Fruit fly (Drosophila melanogaster) whole organism, embryonic: ENCODE results near the gene Snx21.

ENCODE experiments used
- Bteb2 ChIP-seq: fragments of 200-800 bp; sonication (Bioruptor generic); optimal IDR thresholded peaks from 2 replicates; lab custom pipeline; 2016; ENCODE audit warnings: missing biosample characterization, missing genetic modification characterization
- CG12769 ChIP-seq: fragments of 200-800 bp; sonication (Bioruptor generic); optimal IDR thresholded peaks from 2 replicates; lab custom pipeline; 2019; ENCODE audit warnings: missing biosample characterization, mild to moderate bottlenecking, missing genetic modification characterization, moderate library complexity
- CG13424 ChIP-seq: fragments of 200-800 bp; sonication (Bioruptor generic); optimal IDR thresholded peaks from 2 replicates; lab custom pipeline; 2019; ENCODE audit warnings: missing biosample characterization, mild to moderate bottlenecking, missing genetic modification characterization, moderate library complexity
- CG17802 ChIP-seq: fragments of 200-800 bp; sonication (Bioruptor generic); optimal IDR thresholded peaks from 2 replicates; lab custom pipeline; 2018; ENCODE audit warnings: missing biosample characterization, mild to moderate bottlenecking, missing genetic modification characterization, moderate library complexity
- CG2202 ChIP-seq: fragments of 200-800 bp; sonication (Bioruptor generic); optimal IDR thresholded peaks from 2 replicates; lab custom pipeline; 2018; ENCODE audit warnings: missing biosample characterization, mild to moderate bottlenecking, missing genetic modification characterization
- CG2875 ChIP-seq: fragments of 200-800 bp; sonication (Bioruptor generic); optimal IDR thresholded peaks from 2 replicates; lab custom pipeline; 2017; ENCODE audit warnings: missing biosample characterization, mild to moderate bottlenecking, missing genetic modification characterization, missing genetic modification reagents
- CG30403 ChIP-seq: fragments of 200-800 bp; sonication (Bioruptor generic); optimal IDR thresholded peaks from 3 replicates; lab custom pipeline; 2016; ENCODE audit warnings: missing biosample characterization, missing genetic modification characterization
- CG32772 ChIP-seq: fragments of 200-800 bp; sonication (Bioruptor generic); IDR thresholded peaks from 2 replicates; pipeline ENCODE4 v1.3.6; 2022; ENCODE audit warnings: missing biosample characterization, missing genetic modification characterization
- CG4404 ChIP-seq: fragments of 200-800 bp; sonication (Bioruptor generic); IDR thresholded peaks from 2 replicates; pipeline ENCODE4 v1.3.6; 2022; ENCODE audit warnings: missing biosample characterization, missing genetic modification characterization
- CG4617 ChIP-seq: fragments of 200-800 bp; sonication (Bioruptor generic); optimal IDR thresholded peaks from 3 replicates; lab custom pipeline; 2016; ENCODE audit warnings: missing biosample characterization, missing genetic modification characterization, borderline replicate concordance
- CG4820 ChIP-seq: fragments of 200-800 bp; sonication (Bioruptor generic); optimal IDR thresholded peaks from 3 replicates; lab custom pipeline; 2016; ENCODE audit warnings: missing biosample characterization, missing genetic modification characterization
- CG6272 ChIP-seq: fragments of 200-800 bp; sonication (Bioruptor generic); IDR thresholded peaks from 2 replicates; pipeline ENCODE4 v1.3.6; 2022; ENCODE audit warnings: missing biosample characterization, missing genetic modification characterization
- CG7556 ChIP-seq: fragments of 200-800 bp; sonication (Bioruptor generic); optimal IDR thresholded peaks from 2 replicates; lab custom pipeline; 2017; ENCODE audit warnings: missing biosample characterization, mild to moderate bottlenecking, missing genetic modification characterization
- CG8359 ChIP-seq: fragments of 200-800 bp; sonication (Bioruptor generic); optimal IDR thresholded peaks from 2 replicates; lab custom pipeline; 2017; ENCODE audit warnings: missing biosample characterization, mild to moderate bottlenecking, missing genetic modification characterization, borderline replicate concordance
- CG8924 ChIP-seq: fragments of 200-800 bp; optimal IDR thresholded peaks from 3 replicates; lab custom pipeline; 2019; ENCODE audit warnings: missing biosample characterization, mild to moderate bottlenecking, missing genetic modification characterization, moderate library complexity
- CkIIα-i1 ChIP-seq: fragments of 200-800 bp; sonication (Bioruptor generic); IDR thresholded peaks from 2 replicates; pipeline ENCODE4 v1.3.6; 2022; ENCODE audit warnings: missing biosample characterization, missing genetic modification characterization
- Dll ChIP-seq: fragments of 200-800 bp; sonication (Bioruptor generic); IDR thresholded peaks from 4 replicates; pipeline ENCODE4 v1.3.6; 2022; ENCODE audit warnings: missing biosample characterization, missing genetic modification characterization; ENCODE audit not compliant: partially characterized antibody
- E2f1 ChIP-seq: fragments of 200-800 bp; sonication (Bioruptor generic); IDR thresholded peaks from 2 replicates; pipeline ENCODE4 v1.3.6; 2022; ENCODE audit warnings: missing biosample characterization, missing genetic modification characterization
- E2f2 ChIP-seq: fragments of 200-800 bp; sonication (Bioruptor generic); IDR thresholded peaks from 2 replicates; pipeline ENCODE4 v1.3.6; 2022; ENCODE audit warnings: missing biosample characterization, missing genetic modification characterization
- ERR ChIP-seq: fragments of 200-800 bp; sonication (Bioruptor generic); optimal IDR thresholded peaks from 2 replicates; lab custom pipeline; 2016; ENCODE audit warnings: missing biosample characterization, missing genetic modification characterization
- H2.0 ChIP-seq: fragments of 200-800 bp; sonication (Bioruptor generic); IDR thresholded peaks from 2 replicates; pipeline ENCODE4 v1.3.6; 2022; ENCODE audit warnings: missing biosample characterization, missing genetic modification characterization
- HLH4C ChIP-seq: fragments of 200-800 bp; sonication (Bioruptor generic); IDR thresholded peaks from 3 replicates; pipeline ENCODE4 v1.3.6; 2022; ENCODE audit warnings: missing biosample characterization, missing genetic modification characterization; ENCODE audit not compliant: partially characterized antibody
- HmgZ ChIP-seq: fragments of 200-800 bp; sonication (Bioruptor generic); optimal IDR thresholded peaks from 2 replicates; lab custom pipeline; 2018; ENCODE audit warnings: missing biosample characterization, mild to moderate bottlenecking, missing genetic modification characterization
- Nf-YB ChIP-seq: fragments of 200-800 bp; sonication (Bioruptor generic); optimal IDR thresholded peaks from 3 replicates; lab custom pipeline; 2019; ENCODE audit warnings: missing biosample characterization, mild to moderate bottlenecking, missing genetic modification characterization, moderate library complexity
- Oaz ChIP-seq: fragments of 200-800 bp; sonication (Bioruptor generic); IDR thresholded peaks from 2 replicates; pipeline ENCODE4 v1.3.6; 2022; ENCODE audit warnings: missing biosample characterization, missing genetic modification characterization
- Sox102F ChIP-seq: fragments of 200-800 bp; sonication (Bioruptor generic); optimal IDR thresholded peaks from 2 replicates; lab custom pipeline; 2018; ENCODE audit warnings: missing biosample characterization, mild to moderate bottlenecking, missing genetic modification characterization, moderate library complexity
- Stat92E ChIP-seq, 3 experiments: fragments of >200 bp in 2 of 3; fragments of 200-800 bp in 1 of 3; sonication (Bioruptor generic) in 1 of 3; optimal IDR thresholded peaks; 2 replicates each; lab custom pipeline; 2017 to 2019; ENCODE audit warnings: missing biosample characterization in 3 of 3, missing genetic modification characterization in 3 of 3, mild to moderate bottlenecking in 1 of 3, moderate library complexity in 1 of 3
- Taf1 ChIP-seq: fragments of 200-800 bp; sonication (Bioruptor generic); IDR thresholded peaks from 2 replicates; pipeline ENCODE4 v1.3.6; 2022; ENCODE audit warnings: missing biosample characterization, missing genetic modification characterization
- Usf ChIP-seq: fragments of 200-800 bp; sonication (Bioruptor generic); optimal IDR thresholded peaks from 2 replicates; lab custom pipeline; 2017; ENCODE audit warnings: missing genotype, missing biosample characterization, missing genetic modification characterization
- YL-1 ChIP-seq: fragments of 200-800 bp; sonication (Bioruptor generic); optimal IDR thresholded peaks from 3 replicates; lab custom pipeline; 2017; ENCODE audit warnings: missing biosample characterization, mild to moderate bottlenecking, missing genetic modification characterization
- aop ChIP-seq: fragments of 200-800 bp; sonication (Bioruptor generic); IDR thresholded peaks from 2 replicates; pipeline ENCODE4 v1.3.6; 2022; ENCODE audit warnings: missing biosample characterization, missing genetic modification characterization
- bbx ChIP-seq: fragments of 200-800 bp; sonication (Bioruptor generic); IDR thresholded peaks from 2 replicates; pipeline ENCODE4 v1.3.6; 2022; ENCODE audit warnings: missing biosample characterization, missing genetic modification characterization; ENCODE audit not compliant: partially characterized antibody
- bsh ChIP-seq, 2 experiments: fragments of 200-800 bp; sonication (Bioruptor generic); optimal IDR thresholded peaks; 2 replicates each; lab custom pipeline; 2017 to 2018; ENCODE audit warnings: mild to moderate bottlenecking in 2 of 2, missing biosample characterization in 2 of 2, missing genetic modification characterization in 2 of 2, moderate library complexity in 1 of 2
- ci ChIP-seq: fragments of 200-800 bp; sonication (Bioruptor generic); IDR thresholded peaks from 3 replicates; pipeline ENCODE4 v1.3.6; 2022; ENCODE audit warnings: missing biosample characterization, missing genetic modification characterization
- crol ChIP-seq: fragments of 200-800 bp; sonication (Bioruptor generic); IDR thresholded peaks from 2 replicates; pipeline ENCODE4 v1.3.6; 2022; ENCODE audit warnings: missing biosample characterization, missing genetic modification characterization
- dan ChIP-seq: fragments of 200-800 bp; sonication (Bioruptor generic); IDR thresholded peaks from 2 replicates; pipeline ENCODE4 v1.3.6; 2022; ENCODE audit warnings: missing biosample characterization, missing genetic modification characterization
- dm ChIP-seq: fragments of 200-800 bp; sonication (Bioruptor generic); optimal IDR thresholded peaks from 3 replicates; lab custom pipeline; 2016; ENCODE audit warnings: missing biosample characterization, missing genetic modification characterization
- dmrt99B ChIP-seq: fragments of 200-800 bp; sonication (Bioruptor generic); optimal IDR thresholded peaks from 2 replicates; lab custom pipeline; 2018; ENCODE audit warnings: missing biosample characterization, mild to moderate bottlenecking, missing genetic modification characterization, moderate library complexity
- gt ChIP-seq: fragments of 200-800 bp; sonication (Bioruptor generic); IDR thresholded peaks from 2 replicates; pipeline ENCODE4 v1.3.6; 2022; ENCODE audit warnings: missing biosample characterization, missing genetic modification characterization
- ham ChIP-seq: fragments of 200-800 bp; sonication (Bioruptor generic); IDR thresholded peaks from 2 replicates; pipeline ENCODE4 v1.3.6; 2022; ENCODE audit warnings: missing biosample characterization, missing genetic modification characterization
- lov ChIP-seq, 2 experiments: fragments of 200-800 bp in 1 of 2; fragments of >200 bp in 1 of 2; sonication (Bioruptor generic) in 1 of 2; IDR thresholded peaks in 1 of 2; optimal IDR thresholded peaks in 1 of 2; 2 replicates in 1 of 2; 3 replicates in 1 of 2; pipeline versions ENCODE4 v1.3.6 to Lab custom; 2017 to 2022; ENCODE audit warnings: missing biosample characterization in 1 of 2, missing genetic modification characterization in 1 of 2
- pzg ChIP-seq: fragments of 200-800 bp; sonication (Bioruptor generic); optimal IDR thresholded peaks from 3 replicates; lab custom pipeline; 2018; ENCODE audit warnings: missing biosample characterization, mild to moderate bottlenecking, missing genetic modification characterization, moderate library complexity
- ranshi ChIP-seq: fragments of 200-800 bp; sonication (Bioruptor generic); IDR thresholded peaks from 2 replicates; pipeline ENCODE4 v1.3.6; 2022; ENCODE audit warnings: missing biosample characterization, missing genetic modification characterization
- slou ChIP-seq: fragments of 200-800 bp; sonication (Bioruptor generic); optimal IDR thresholded peaks from 3 replicates; lab custom pipeline; 2016; ENCODE audit warnings: missing biosample characterization, missing genetic modification characterization
- twi ChIP-seq: fragments of 200-800 bp; optimal IDR thresholded peaks from 2 replicates; lab custom pipeline; 2019; ENCODE audit warnings: missing biosample characterization, mild to moderate bottlenecking, missing genetic modification characterization, moderate library complexity
- usp ChIP-seq: fragments of >200 bp; optimal IDR thresholded peaks from 2 replicates; lab custom pipeline; 2017; ENCODE audit warnings: missing biosample characterization, missing genetic modification characterization
- vfl ChIP-seq: fragments of 200-800 bp; sonication (Bioruptor generic); optimal IDR thresholded peaks from 2 replicates; lab custom pipeline; 2016; ENCODE audit warnings: missing biosample characterization, missing genetic modification characterization
- vvl ChIP-seq: fragments of 200-800 bp; sonication (Bioruptor generic); IDR thresholded peaks from 2 replicates; pipeline ENCODE4 v1.3.6; 2022; ENCODE audit warnings: missing biosample characterization, missing genetic modification characterization

Snx21 gene

dm6 chr2L:2754437-2755322 lies 10.8 kb downstream of the Snx21 start (continued):
- TF ChIP-seq H2.0 (GFP tag; lab: Robert Waterston, UW) (no peak), crol (GFP tag; lab: Robert Waterston, UW) (no peak), ci (GFP tag; lab: Robert Waterston, UW) (no peak), dan (no peak), CG13424 (tag; lab: Kevin White, UChicago) (peak; percentile 87), bsh (GFP tag; optimal IDR thresholded peaks at IDR 0.05; lab: Kevin White, UChicago) (peak; percentile 79 to 84), Nf-YB (peak; percentile 54), Stat92E (GFP tag; optimal IDR thresholded peaks at IDR 0.05; lab: Kevin White, UChicago) (no peak), CG17802 (tag; lab: Kevin White, UChicago) (no peak), ham (GFP tag; lab: Robert Waterston, UW) (no peak), gt (GFP tag; lab: Robert Waterston, UW) (no peak), CG2875 (GFP tag; lab: Kevin White, UChicago) (peak; percentile 76), vvl (no peak), twi (tag; lab: Kevin White, UChicago) (peak; percentile 54), E2f1 (GFP tag; lab: Robert Waterston, UW) (no peak), CG4404 (no peak), HLH4C (no peak), Usf (GFP tag; lab: Kevin White, UChicago) (peak; percentile 49), slou (GFP tag; lab: Kevin White, UChicago) (peak; percentile 65), CG6272 (GFP tag; lab: Robert Waterston, UW) (no peak), CG8359 (peak; percentile 74), ERR (GFP tag; lab: Kevin White, UChicago) (peak; percentile 0), CG30403 (GFP tag; lab: Kevin White, UChicago) (peak; percentile 86), dm (GFP tag; lab: Kevin White, UChicago) (peak; percentile 58), Taf1 (no peak), lov (optimal IDR thresholded peaks at IDR 0.05; lab: Kevin White, UChicago) (no peak), lov (GFP tag; IDR thresholded peaks at IDR 0.05; lab: Robert Waterston, UW) (no peak), dmrt99B (tag; lab: Kevin White, UChicago) (peak; percentile 86), usp (no peak), CkIIα-i1 (GFP tag; lab: Robert Waterston, UW) (no peak), CG7556 (GFP tag; lab: Kevin White, UChicago) (peak; percentile 94), YL-1 (GFP tag; lab: Kevin White, UChicago) (peak; percentile 76), vfl (GFP tag; lab: Kevin White, UChicago) (peak; percentile 38), CG32772 (no peak), Sox102F (GFP tag; lab: Kevin White, UChicago) (peak; percentile 81), Oaz (GFP tag; lab: Robert Waterston, UW) (no peak), Dll (GFP tag; lab: Robert Waterston, UW) (no peak), CG8924 (peak; percentile 88), ranshi (no peak), bbx (no peak), CG2202 (tag; lab: Kevin White, UChicago) (peak; percentile 72), HmgZ (peak; percentile 69), Bteb2 (GFP tag; lab: Kevin White, UChicago) (peak; percentile 66), CG4820 (GFP tag; lab: Kevin White, UChicago) (peak; percentile 65), aop (GFP tag; lab: Robert Waterston, UW) (no peak), CG12769 (tag; lab: Kevin White, UChicago) (peak; percentile 62), pzg (GFP tag; lab: Kevin White, UChicago) (no peak), CG4617 (GFP tag; lab: Kevin White, UChicago) (no peak), E2f2 (GFP tag; lab: Robert Waterston, UW) (no peak)
